Fruit fly (Drosophila melanogaster) whole organism, embryonic: ENCODE measurements around the gene deltaCOP.
A peak's percentile ranks its signal among the peaks of the same experiment; 100 is the strongest.

Experiments used
- CG10209 ChIP-seq: fragments of 200-800 bp; sonication (Bioruptor generic); optimal IDR thresholded peaks from 3 replicates; lab custom pipeline; 2017; ENCODE audit warnings: missing biosample characterization, mild to moderate bottlenecking, missing genetic modification characterization, missing genetic modification reagents
- CG10267 ChIP-seq: fragments of 200-800 bp; sonication (Bioruptor generic); optimal IDR thresholded peaks from 2 replicates; lab custom pipeline; 2018; ENCODE audit warnings: missing biosample characterization, mild to moderate bottlenecking, missing genetic modification characterization, moderate library complexity
- CG11456 ChIP-seq: fragments of 200-800 bp; sonication (Bioruptor generic); IDR thresholded peaks from 3 replicates; pipeline ENCODE4 v1.3.6; 2022; ENCODE audit warnings: missing biosample characterization, missing genetic modification characterization
- CG12071 ChIP-seq: fragments of 200-800 bp; sonication (Bioruptor generic); optimal IDR thresholded peaks from 3 replicates; lab custom pipeline; 2018; ENCODE audit warnings: missing biosample characterization, mild to moderate bottlenecking, missing genetic modification characterization
- CG12104 ChIP-seq: fragments of 200-800 bp; sonication (Bioruptor generic); optimal IDR thresholded peaks from 3 replicates; lab custom pipeline; 2016; ENCODE audit warnings: missing biosample characterization, missing genetic modification characterization
- CG14441 ChIP-seq: fragments of 200-800 bp; sonication (Bioruptor generic); IDR thresholded peaks from 2 replicates; pipeline ENCODE4 v1.3.6; 2022; ENCODE audit warnings: missing biosample characterization, missing genetic modification characterization
- CG15601 ChIP-seq: fragments of 200-800 bp; sonication (Bioruptor generic); optimal IDR thresholded peaks from 3 replicates; lab custom pipeline; 2019; ENCODE audit warnings: missing biosample characterization, mild to moderate bottlenecking, missing genetic modification characterization, moderate library complexity
- CG17568 ChIP-seq: fragments of 200-800 bp; sonication (Bioruptor generic); optimal IDR thresholded peaks from 2 replicates; lab custom pipeline; 2018; ENCODE audit warnings: missing biosample characterization, mild to moderate bottlenecking, missing genetic modification characterization, moderate library complexity
- CG17829 ChIP-seq: fragments of 200-800 bp; optimal IDR thresholded peaks from 2 replicates; lab custom pipeline; 2019; ENCODE audit warnings: missing biosample characterization, mild to moderate bottlenecking, missing genetic modification characterization, moderate library complexity
- CG18011 ChIP-seq: fragments of 200-800 bp; sonication (Bioruptor generic); optimal IDR thresholded peaks from 2 replicates; lab custom pipeline; 2017; ENCODE audit warnings: missing biosample characterization, missing genetic modification characterization, mild to moderate bottlenecking, moderate library complexity, missing genotype
- CG2199 ChIP-seq: fragments of 200-800 bp; sonication (Bioruptor generic); IDR thresholded peaks from 3 replicates; pipeline ENCODE4 v1.3.6; 2022; ENCODE audit warnings: missing biosample characterization, missing genetic modification characterization
- CG31365 ChIP-seq: fragments of 200-800 bp; sonication (Bioruptor generic); optimal IDR thresholded peaks from 2 replicates; lab custom pipeline; 2018; ENCODE audit warnings: missing biosample characterization, mild to moderate bottlenecking, missing genetic modification characterization
- CG3726 ChIP-seq: fragments of 200-800 bp; sonication (Bioruptor generic); IDR thresholded peaks from 3 replicates; pipeline ENCODE4, ENCODE4 v1.3.6; 2022; ENCODE audit warnings: missing biosample characterization, missing genetic modification characterization
- CG4360 ChIP-seq: fragments of 200-800 bp; sonication (Bioruptor generic); IDR thresholded peaks from 2 replicates; pipeline ENCODE4 v1.3.6; 2022; ENCODE audit warnings: missing biosample characterization, missing genetic modification characterization
- CG4854 ChIP-seq: fragments of 200-800 bp; sonication (Bioruptor generic); optimal IDR thresholded peaks from 2 replicates; lab custom pipeline; 2016; ENCODE audit warnings: missing biosample characterization, missing genetic modification characterization, inconsistent platforms
- CG6791 ChIP-seq: fragments of 200-800 bp; sonication (Bioruptor generic); IDR thresholded peaks from 3 replicates; pipeline ENCODE4 v1.3.6; 2022; ENCODE audit warnings: missing biosample characterization, missing genetic modification characterization; ENCODE audit not compliant: partially characterized antibody
- CG8290 ChIP-seq, 3 experiments: fragments of 200-800 bp; sonication (Bioruptor generic); optimal IDR thresholded peaks; 2 replicates each; lab custom pipeline; 2016 to 2019; ENCODE audit warnings: missing biosample characterization in 3 of 3, missing genetic modification characterization in 3 of 3, mild to moderate bottlenecking in 2 of 3, moderate library complexity in 1 of 3
- CoRest ChIP-seq: fragments of 200-800 bp; sonication (Bioruptor generic); optimal IDR thresholded peaks from 3 replicates; lab custom pipeline; 2018; ENCODE audit warnings: missing biosample characterization, mild to moderate bottlenecking, missing genetic modification characterization, moderate library complexity
- Deaf1 ChIP-seq: fragments of 200-800 bp; optimal IDR thresholded peaks from 3 replicates; lab custom pipeline; 2019; ENCODE audit warnings: missing biosample characterization, mild to moderate bottlenecking, missing genetic modification characterization, moderate library complexity
- Doc2 ChIP-seq: fragments of 200-800 bp; sonication (Bioruptor generic); IDR thresholded peaks from 2 replicates; pipeline ENCODE4 v1.3.6; 2022; ENCODE audit warnings: missing biosample characterization, missing genetic modification characterization
- Doc3 ChIP-seq: fragments of 200-800 bp; sonication (Bioruptor generic); IDR thresholded peaks from 3 replicates; pipeline ENCODE4 v1.3.6; 2022; ENCODE audit warnings: missing biosample characterization, missing genetic modification characterization; ENCODE audit not compliant: partially characterized antibody
- E2f1 ChIP-seq: fragments of 200-800 bp; sonication (Bioruptor generic); IDR thresholded peaks from 2 replicates; pipeline ENCODE4 v1.3.6; 2022; ENCODE audit warnings: missing biosample characterization, missing genetic modification characterization
- MESR4 ChIP-seq: fragments of 200-800 bp; sonication (Bioruptor generic); optimal IDR thresholded peaks from 2 replicates; lab custom pipeline; 2018; ENCODE audit warnings: missing biosample characterization, mild to moderate bottlenecking, missing genetic modification characterization, moderate library complexity
- NC2β ChIP-seq: fragments of 200-800 bp; sonication (Bioruptor generic); optimal IDR thresholded peaks from 2 replicates; lab custom pipeline; 2016; ENCODE audit warnings: missing biosample characterization, missing genetic modification characterization
- NfI ChIP-seq: fragments of 200-800 bp; sonication (Bioruptor generic); optimal IDR thresholded peaks from 3 replicates; lab custom pipeline; 2018; ENCODE audit warnings: missing biosample characterization, mild to moderate bottlenecking, missing genetic modification characterization, moderate library complexity
- Oli ChIP-seq: fragments of 200-800 bp; sonication (Bioruptor generic); optimal IDR thresholded peaks from 2 replicates; lab custom pipeline; 2018; ENCODE audit warnings: missing biosample characterization, mild to moderate bottlenecking, missing genetic modification characterization, moderate library complexity
- Poxn ChIP-seq: fragments of 200-800 bp; sonication (Bioruptor generic); IDR thresholded peaks from 2 replicates; pipeline ENCODE4 v1.3.6; 2022; ENCODE audit warnings: missing biosample characterization, missing genetic modification characterization
- Rx ChIP-seq: fragments of 200-800 bp; sonication (Bioruptor generic); IDR thresholded peaks from 2 replicates; pipeline ENCODE4 v1.3.6; 2022; ENCODE audit warnings: missing biosample characterization, missing genetic modification characterization
- Sox100B ChIP-seq: fragments of 200-800 bp; sonication (Bioruptor generic); optimal IDR thresholded peaks from 3 replicates; lab custom pipeline; 2018; ENCODE audit warnings: missing biosample characterization, mild to moderate bottlenecking, missing genetic modification characterization
- Ssrp ChIP-seq: fragments of 200-800 bp; sonication (Bioruptor generic); optimal IDR thresholded peaks from 2 replicates; lab custom pipeline; 2018; ENCODE audit warnings: missing biosample characterization, mild to moderate bottlenecking, missing genetic modification characterization, moderate library complexity
- Stat92E ChIP-seq, 3 experiments: fragments of >200 bp in 2 of 3; fragments of 200-800 bp in 1 of 3; sonication (Bioruptor generic) in 1 of 3; optimal IDR thresholded peaks; 2 replicates each; lab custom pipeline; 2017 to 2019; ENCODE audit warnings: missing biosample characterization in 3 of 3, missing genetic modification characterization in 3 of 3, mild to moderate bottlenecking in 1 of 3, moderate library complexity in 1 of 3
- Xbp1 ChIP-seq: fragments of 200-800 bp; sonication (Bioruptor generic); optimal IDR thresholded peaks from 3 replicates; lab custom pipeline; 2016; ENCODE audit warnings: missing biosample characterization, mild to moderate bottlenecking, missing genetic modification characterization
- ap ChIP-seq: fragments of 200-800 bp; sonication (Bioruptor generic); IDR thresholded peaks from 2 replicates; pipeline ENCODE4 v1.3.6; 2022; ENCODE audit warnings: missing biosample characterization, missing genetic modification characterization
- bigmax ChIP-seq: fragments of 200-800 bp; sonication (Bioruptor generic); optimal IDR thresholded peaks from 2 replicates; lab custom pipeline; 2018; ENCODE audit warnings: missing biosample characterization, mild to moderate bottlenecking, missing genetic modification characterization
- cad ChIP-seq: fragments of >200 bp; optimal IDR thresholded peaks from 2 replicates; lab custom pipeline; 2017; ENCODE audit warnings: missing biosample characterization, missing genetic modification characterization
- croc ChIP-seq: fragments of 200-800 bp; sonication (Bioruptor generic); conservative IDR thresholded peaks from 3 replicates; pipeline ENCODE4 v1.3.6; 2022; ENCODE audit warnings: missing biosample characterization, missing genetic modification characterization
- crp ChIP-seq, 2 experiments: fragments of 200-800 bp; sonication (Bioruptor generic); optimal IDR thresholded peaks; 2 replicates in 1 of 2; 3 replicates in 1 of 2; lab custom pipeline; 2017; ENCODE audit warnings: missing biosample characterization in 2 of 2, missing genetic modification characterization in 2 of 2, mild to moderate bottlenecking in 1 of 2, moderate library complexity in 1 of 2
- dysf ChIP-seq: fragments of 200-800 bp; sonication (Bioruptor generic); IDR thresholded peaks from 3 replicates; pipeline ENCODE4 v1.3.6; 2022; ENCODE audit warnings: missing biosample characterization, missing genetic modification characterization
- ems ChIP-seq: fragments of 200-800 bp; sonication (Bioruptor generic); optimal IDR thresholded peaks from 3 replicates; lab custom pipeline; 2016; ENCODE audit warnings: missing biosample characterization, missing genetic modification characterization
- eyg ChIP-seq: fragments of 200-800 bp; sonication (Bioruptor generic); optimal IDR thresholded peaks from 3 replicates; lab custom pipeline; 2016; ENCODE audit warnings: missing biosample characterization, missing genetic modification characterization
- her ChIP-seq: fragments of 200-800 bp; sonication (Bioruptor generic); optimal IDR thresholded peaks from 2 replicates; lab custom pipeline; 2016; ENCODE audit warnings: missing biosample characterization, missing genetic modification characterization
- sens ChIP-seq: fragments of 200-800 bp; sonication (Bioruptor generic); peaks from one replicate; lab custom pipeline; 2016; ENCODE audit warnings: missing biosample characterization, missing genetic modification characterization
- sim ChIP-seq: fragments of 200-800 bp; sonication (Bioruptor generic); IDR thresholded peaks from 2 replicates; pipeline ENCODE4 v1.3.6; 2022; ENCODE audit warnings: missing biosample characterization, missing genetic modification characterization
- sr ChIP-seq: fragments of 200-800 bp; sonication (Bioruptor generic); IDR thresholded peaks from 3 replicates; pipeline ENCODE4 v1.3.6; 2022; ENCODE audit warnings: missing biosample characterization, missing genetic modification characterization
- ssp ChIP-seq: fragments of 200-800 bp; sonication (Bioruptor generic); IDR thresholded peaks from 2 replicates; pipeline ENCODE4 v1.3.6; 2022; ENCODE audit warnings: missing biosample characterization, missing genetic modification characterization
- tll ChIP-seq, 2 experiments: fragments of 200-800 bp in 1 of 2; fragments of >200 bp in 1 of 2; sonication (Bioruptor generic) in 1 of 2; optimal IDR thresholded peaks; 2 replicates each; lab custom pipeline; 2017 to 2019; ENCODE audit warnings: missing biosample characterization in 2 of 2, missing genetic modification characterization in 2 of 2, mild to moderate bottlenecking in 1 of 2, moderate library complexity in 1 of 2
- trem ChIP-seq: fragments of 200-800 bp; optimal IDR thresholded peaks from 3 replicates; lab custom pipeline; 2019; ENCODE audit warnings: missing biosample characterization, mild to moderate bottlenecking, missing genetic modification characterization, moderate library complexity
- ttk ChIP-seq: fragments of 200-800 bp; sonication (Bioruptor generic); IDR thresholded peaks from 2 replicates; pipeline ENCODE4 v2.1.2; 2022; ENCODE audit warnings: missing biosample characterization, missing genetic modification characterization
- wek ChIP-seq: fragments of 200-800 bp; sonication (Bioruptor generic); optimal IDR thresholded peaks from 3 replicates; lab custom pipeline; 2018; ENCODE audit warnings: missing biosample characterization, mild to moderate bottlenecking, missing genetic modification characterization, moderate library complexity
- yki ChIP-seq: fragments of >200 bp; optimal IDR thresholded peaks from 3 replicates; lab custom pipeline; 2018
- zfh1 ChIP-seq: fragments of 200-800 bp; sonication (Bioruptor generic); IDR thresholded peaks from 3 replicates; pipeline ENCODE4 v1.3.6; 2022; ENCODE audit warnings: missing biosample characterization, missing genetic modification characterization

Gene deltaCOP

DNA sequence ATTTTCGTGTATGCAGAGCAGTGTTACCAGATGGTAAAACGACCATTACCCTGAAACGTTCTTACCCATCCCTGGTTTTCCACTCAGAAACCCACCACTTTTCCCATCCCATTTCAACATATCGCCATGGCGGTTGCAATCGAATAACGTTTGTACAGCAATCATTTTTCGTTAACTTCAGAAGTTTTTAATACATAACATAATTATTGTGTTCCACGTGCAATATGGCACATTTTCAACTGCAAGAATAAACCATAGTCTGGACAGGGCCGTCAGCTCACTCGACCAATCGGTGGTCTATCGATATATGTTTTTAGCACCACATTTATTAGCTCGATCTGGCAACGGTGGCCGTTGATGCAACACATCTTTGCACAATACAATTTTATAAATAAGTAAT is 28.3 kb upstream of the deltaCOP start, which contains the start of the genes trr and mRpL16 (continued):
- TF ChIP-seq crp (GFP tag; optimal IDR thresholded peaks at IDR 0.05; lab: Kevin White, UChicago) (peak in 1 of 2 experiments; percentile 24), bigmax (GFP tag; lab: Kevin White, UChicago) (no peak), CG18011 (GFP tag; lab: Kevin White, UChicago) (peak; percentile 29), Ssrp (tag; lab: Kevin White, UChicago) (no peak), Poxn (no peak), dysf (GFP tag; lab: Robert Waterston, UW) (peak; percentile 47; the same call in 1 of the 3 replicates), CG14441 (GFP tag; lab: Robert Waterston, UW) (peak; percentile 57), CG4360 (no peak), her (GFP tag; lab: Kevin White, UChicago) (no peak), CG4854 (GFP tag; lab: Kevin White, UChicago) (no peak), sr (GFP tag; lab: Robert Waterston, UW) (no peak), trem (tag; lab: Kevin White, UChicago) (peak; percentile 83), CG15601 (tag; lab: Kevin White, UChicago) (no peak), croc (GFP tag; lab: Robert Waterston, UW) (no peak), CG3726 (no peak), CG17568 (no peak), E2f1 (no peak), NfI (GFP tag; lab: Kevin White, UChicago) (peak; percentile 59), sens (GFP tag; lab: Kevin White, UChicago) (peak; percentile 86), CG31365 (no peak), Doc2 (no peak), CG10209 (GFP tag; lab: Kevin White, UChicago) (no peak), CG10267 (tag; lab: Kevin White, UChicago) (peak; percentile 60), sim (GFP tag; lab: Robert Waterston, UW) (no peak), eyg (GFP tag; lab: Kevin White, UChicago) (no peak), CG6791 (GFP tag; lab: Robert Waterston, UW) (peak; percentile 60), CG12071 (no peak), yki (lab: Kevin White, UChicago) (no peak), Sox100B (GFP tag; lab: Kevin White, UChicago) (no peak), Xbp1 (GFP tag; lab: Kevin White, UChicago) (peak; percentile 20), Deaf1 (tag; lab: Kevin White, UChicago) (no peak), CG12104 (GFP tag; lab: Kevin White, UChicago) (no peak), CG8290 (GFP tag; optimal IDR thresholded peaks at IDR 0.05; lab: Kevin White, UChicago) (no peak), CG8290 (tag; optimal IDR thresholded peaks at IDR 0.05; lab: Kevin White, UChicago) (no peak), CoRest (tag; lab: Kevin White, UChicago) (peak; percentile 42), Stat92E (GFP tag; optimal IDR thresholded peaks at IDR 0.05; lab: Kevin White, UChicago) (no peak), zfh1 (peak; percentile 43; the same call in 1 of the 3 replicates), NC2β (no peak), ap (no peak), CG11456 (GFP tag; lab: Robert Waterston, UW) (0 out of 3 replicates have a peak, but pooled peaks have one; percentile 46), MESR4 (peak; percentile 45), Rx (GFP tag; lab: Robert Waterston, UW) (no peak), CG17829 (peak; percentile 71), ttk (no peak), tll (GFP tag; optimal IDR thresholded peaks at IDR 0.05; lab: Kevin White, UChicago) (no peak), ems (GFP tag; lab: Kevin White, UChicago) (no peak), wek (GFP tag; lab: Kevin White, UChicago) (no peak), Oli (tag; lab: Kevin White, UChicago) (no peak), Doc3 (GFP tag; lab: Robert Waterston, UW) (peak; percentile 51; the same call in 1 of the 3 replicates), CG2199 (GFP tag; lab: Robert Waterston, UW) (no peak), ssp (GFP tag; lab: Robert Waterston, UW) (peak; percentile 88), cad (GFP tag; lab: Kevin White, UChicago) (no peak)
